Fruit fly (Drosophila melanogaster): ENCODE measurements around the gene Rab9D.

Rab9D gene

DNA sequence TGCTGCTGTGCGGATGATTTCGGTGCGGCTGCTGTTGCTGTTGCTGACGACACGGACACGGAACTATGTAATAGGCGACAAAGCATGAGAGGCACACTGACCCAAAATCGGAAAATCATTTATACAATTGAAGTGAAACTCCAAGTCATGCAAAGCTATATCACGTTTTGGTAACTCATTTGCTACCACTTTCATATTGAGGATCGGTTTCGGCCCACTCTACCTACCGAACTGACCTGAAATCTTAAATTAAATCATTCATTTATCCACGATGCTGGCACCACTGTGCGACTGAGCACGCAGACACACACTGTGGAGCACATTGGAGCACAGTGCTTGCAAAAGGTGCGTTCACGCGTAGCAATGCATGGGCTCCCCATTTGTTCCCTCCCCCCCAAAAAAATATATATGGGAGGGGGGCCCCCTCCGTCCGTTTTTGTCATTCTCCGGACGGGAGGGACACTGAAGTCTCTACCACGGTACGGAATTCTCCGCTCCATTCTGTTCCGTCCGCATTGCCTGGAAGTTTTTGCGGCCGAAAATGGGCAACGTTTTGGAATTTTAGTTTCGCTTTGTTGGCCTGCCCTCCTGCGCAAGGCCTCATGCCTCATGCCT is 18.6 kb upstream of the Rab9D start (continued):
- TF ChIP-seq CG8319 (GFP tag; optimal IDR thresholded peaks at IDR 0.05) (peak; percentile 51), Hr4 (GFP tag; optimal IDR thresholded peaks at IDR 0.05) (peak; percentile 88), Ets21C (GFP tag; optimal IDR thresholded peaks at IDR 0.05) (peak; percentile 21), Sox15 (GFP tag; optimal IDR thresholded peaks at IDR 0.05) (peak; percentile 66), eg (GFP tag; IDR thresholded peaks at IDR 0.05) (peak; percentile 89), fd85E (GFP tag; optimal IDR thresholded peaks at IDR 0.05) (peak; percentile 56), CG15336 (GFP tag; IDR thresholded peaks at IDR 0.05) (peak; percentile 93), fd59A (GFP tag; optimal IDR thresholded peaks at IDR 0.05) (peak; percentile 81), Blimp-1 (GFP tag; optimal IDR thresholded peaks at IDR 0.05) (no peak), CG34406 (GFP tag; optimal IDR thresholded peaks at IDR 0.05) (peak; percentile 59), CG3032 (tag; optimal IDR thresholded peaks at IDR 0.05) (peak; percentile 71), Eip93F (GFP tag; optimal IDR thresholded peaks at IDR 0.05) (no peak), CG6792 (GFP tag; optimal IDR thresholded peaks at IDR 0.05) (peak; percentile 79), CG9139 (GFP tag; optimal IDR thresholded peaks at IDR 0.05) (peak; percentile 64), Hr39 (GFP tag; optimal IDR thresholded peaks at IDR 0.05) (peak; percentile 57), CG6276 (GFP tag; optimal IDR thresholded peaks at IDR 0.05) (peak; percentile 89), CG3919 (GFP tag; optimal IDR thresholded peaks at IDR 0.05) (peak; percentile 88), Hr38 (GFP tag; optimal IDR thresholded peaks at IDR 0.05) (no peak), Met (GFP tag; optimal IDR thresholded peaks at IDR 0.05) (peak; percentile 40)

DNA sequence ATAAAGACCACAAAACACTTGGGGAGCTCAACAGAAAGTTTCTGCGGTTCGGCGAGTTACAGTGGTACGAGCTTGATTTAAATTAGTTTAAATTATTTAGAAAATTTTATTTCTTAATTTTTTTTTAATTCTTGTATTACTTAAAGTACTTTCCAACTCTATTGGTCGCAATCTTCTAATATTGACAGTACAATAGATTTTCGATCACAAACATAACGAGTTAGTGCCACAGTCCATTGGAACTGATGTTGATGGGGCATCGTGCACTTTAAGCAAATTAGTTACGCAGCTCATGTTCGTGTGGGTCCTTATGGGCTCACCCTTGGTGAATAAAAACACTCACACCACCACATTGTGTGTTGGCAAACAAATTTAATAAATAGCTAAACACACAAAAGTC is 15.3 kb upstream of the Rab9D start:
- no peak for TF ChIP-seq Hr38 (GFP tag; optimal IDR thresholded peaks at IDR 0.05)
- TF ChIP-seq Ets21C (GFP tag; optimal IDR thresholded peaks at IDR 0.05), result no peak
- peak; percentile 12 for TF ChIP-seq Hr39 (GFP tag; optimal IDR thresholded peaks at IDR 0.05)
- no peak for TF ChIP-seq cyc (GFP tag; optimal IDR thresholded peaks at IDR 0.05)
- TF ChIP-seq Eip75B (GFP tag; optimal IDR thresholded peaks at IDR 0.05), result peak; percentile 22
- TF ChIP-seq Met (GFP tag; optimal IDR thresholded peaks at IDR 0.05), result peak; percentile 45
- TF ChIP-seq CG10631 (GFP tag; optimal IDR thresholded peaks at IDR 0.05), result peak; percentile 49
- peak; percentile 42 for TF ChIP-seq esn (GFP tag; optimal IDR thresholded peaks at IDR 0.05)
- TF ChIP-seq CG11294 (GFP tag; IDR thresholded peaks at IDR 0.05), result 0 out of 2 replicates have a peak, but pooled peaks have one; percentile 22
- peak; percentile 35 for TF ChIP-seq Ets96B (tag; optimal IDR thresholded peaks at IDR 0.05)
- no peak for TF ChIP-seq spab (GFP tag; optimal IDR thresholded peaks at IDR 0.05)
- TF ChIP-seq Smox (GFP tag; optimal IDR thresholded peaks at IDR 0.05), result peak; percentile 27
- peak; percentile 43 for TF ChIP-seq OdsH (GFP tag; optimal IDR thresholded peaks at IDR 0.05)
- TF ChIP-seq CG8119 (GFP tag; IDR thresholded peaks at IDR 0.05), result peak; percentile 72
- TF ChIP-seq topi (GFP tag; optimal IDR thresholded peaks at IDR 0.05), result peak; percentile 43
- peak; percentile 29 for TF ChIP-seq CG10669 (GFP tag; optimal IDR thresholded peaks at IDR 0.05)
- TF ChIP-seq CG16779 (tag; optimal IDR thresholded peaks at IDR 0.05), result peak; percentile 30
- peak; percentile 29 for TF ChIP-seq CG6792 (GFP tag; optimal IDR thresholded peaks at IDR 0.05)
- peak; percentile 32 for TF ChIP-seq CG34406 (GFP tag; optimal IDR thresholded peaks at IDR 0.05)
- no peak for TF ChIP-seq Blimp-1 (GFP tag; optimal IDR thresholded peaks at IDR 0.05)
- peak; percentile 64 for TF ChIP-seq Gug (GFP tag; IDR thresholded peaks at IDR 0.05)
- TF ChIP-seq lz (GFP tag; optimal IDR thresholded peaks at IDR 0.05), result peak; percentile 8
- TF ChIP-seq CG32006 (GFP tag; optimal IDR thresholded peaks at IDR 0.05), result peak; percentile 63
- TF ChIP-seq fkh (GFP tag; optimal IDR thresholded peaks at IDR 0.05), result no peak
- peak; percentile 24 for TF ChIP-seq CG3032 (tag; optimal IDR thresholded peaks at IDR 0.05)
- peak; percentile 5 for TF ChIP-seq CG8632 (GFP tag; optimal IDR thresholded peaks at IDR 0.05)
- no peak for TF ChIP-seq CG9139 (GFP tag; optimal IDR thresholded peaks at IDR 0.05)
- TF ChIP-seq Eip78C (GFP tag), result peak; percentile 82
- TF ChIP-seq Lpt (GFP tag; optimal IDR thresholded peaks at IDR 0.05), result peak; percentile 7
- peak; percentile 80 for TF ChIP-seq CG15336 (GFP tag; IDR thresholded peaks at IDR 0.05)
- TF ChIP-seq Sox15 (GFP tag; optimal IDR thresholded peaks at IDR 0.05), result no peak
- peak in 1 of 2 experiments; percentile 14 for TF ChIP-seq ss (GFP tag; optimal IDR thresholded peaks at IDR 0.05)
- peak; percentile 47 for TF ChIP-seq CG7368 (GFP tag; optimal IDR thresholded peaks at IDR 0.05)
- no peak for TF ChIP-seq CG6854 (GFP tag; optimal IDR thresholded peaks at IDR 0.05)
- peak; percentile 12 for TF ChIP-seq fd59A (GFP tag; optimal IDR thresholded peaks at IDR 0.05)
- TF ChIP-seq Hr4 (GFP tag; optimal IDR thresholded peaks at IDR 0.05), result peak; percentile 50
- TF ChIP-seq CG11762 (GFP tag; optimal IDR thresholded peaks at IDR 0.05; ENCODE audit: insufficient read depth), result peak; percentile 6
- peak; percentile 43 for TF ChIP-seq net (GFP tag; optimal IDR thresholded peaks at IDR 0.05)
- no peak for TF ChIP-seq CG8319 (GFP tag; optimal IDR thresholded peaks at IDR 0.05)
- TF ChIP-seq Sox102F (GFP tag; optimal IDR thresholded peaks at IDR 0.05), result peak; percentile 31
- TF ChIP-seq CG11902 (GFP tag; optimal IDR thresholded peaks at IDR 0.05), result no peak
- TF ChIP-seq dac (GFP tag; optimal IDR thresholded peaks at IDR 0.05), result no peak

Measured in whole organism, prepupa.